Fruit fly (Drosophila melanogaster): Measurements from ENCODE around the gene Jasper.
A peak's percentile ranks its signal among the peaks of the same experiment; 100 is the strongest.

The Jasper gene

dm6 chr3R:30004648-30005047, 47.7 kb upstream of the Jasper start, which contains the start of the genes Nlp and Nph (continued):
- TF ChIP-seq dmrt99B (tag; optimal IDR thresholded peaks at IDR 0.05) (no peak), Dip3 (GFP tag; optimal IDR thresholded peaks at IDR 0.05) (peak; percentile 15), cad (GFP tag; optimal IDR thresholded peaks at IDR 0.05) (no peak), CG12769 (tag; optimal IDR thresholded peaks at IDR 0.05) (no peak), CG10565 (GFP tag; optimal IDR thresholded peaks at IDR 0.05) (no peak), CG10431 (GFP tag; optimal IDR thresholded peaks at IDR 0.05) (no peak), CG9797 (GFP tag; optimal IDR thresholded peaks at IDR 0.05) (peak; percentile 61), dan (GFP tag; IDR thresholded peaks at IDR 0.05) (no peak), Opbp (GFP tag; IDR thresholded peaks at IDR 0.05; ENCODE audit: partially characterized antibody) (peak; percentile 76), CG18599 (GFP tag; optimal IDR thresholded peaks at IDR 0.05) (no peak), unpg (GFP tag; optimal IDR thresholded peaks at IDR 0.05) (peak; percentile 16), CG13287 (GFP tag; IDR thresholded peaks at IDR 0.05; ENCODE audit: partially characterized antibody) (peak; percentile 95), Hr78 (GFP tag; optimal IDR thresholded peaks at IDR 0.05) (no peak), Med (GFP tag) (peak; percentile 89), Dll (GFP tag; IDR thresholded peaks at IDR 0.05; ENCODE audit: partially characterized antibody) (peak; percentile 96), Lim3 (GFP tag; IDR thresholded peaks at IDR 0.05) (no peak), sim (GFP tag; IDR thresholded peaks at IDR 0.05) (no peak), Oli (tag; optimal IDR thresholded peaks at IDR 0.05) (no peak), Spps (tag; optimal IDR thresholded peaks at IDR 0.05) (peak; percentile 7), CG11504 (tag; optimal IDR thresholded peaks at IDR 0.05) (no peak), sisA (GFP tag; IDR thresholded peaks at IDR 0.05) (no peak), ems (GFP tag; optimal IDR thresholded peaks at IDR 0.05) (peak; percentile 3), CG18476 (GFP tag; optimal IDR thresholded peaks at IDR 0.05) (peak; percentile 32), hkb (optimal IDR thresholded peaks at IDR 0.05) (no peak), hkb (GFP tag; IDR thresholded peaks at IDR 0.05) (peak; percentile 48; the same call in 1 of the 2 replicates), pzg (GFP tag; optimal IDR thresholded peaks at IDR 0.05) (peak; percentile 77), az2 (GFP tag; optimal IDR thresholded peaks at IDR 0.05) (no peak), ewg (GFP tag; optimal IDR thresholded peaks at IDR 0.05) (no peak), otp (GFP tag; IDR thresholded peaks at IDR 0.05) (no peak), CG12391 (tag; optimal IDR thresholded peaks at IDR 0.05) (peak; percentile 42), Dref (GFP tag; IDR thresholded peaks at IDR 0.05) (peak; percentile 71), CG31441 (GFP tag; IDR thresholded peaks at IDR 0.05) (no peak), gsb (GFP tag; IDR thresholded peaks at IDR 0.05) (no peak), wdn (GFP tag; IDR thresholded peaks at IDR 0.05) (no peak), CG8478 (optimal IDR thresholded peaks at IDR 0.05) (no peak), CG4707 (GFP tag; optimal IDR thresholded peaks at IDR 0.05) (no peak), CG32767 (GFP tag; IDR thresholded peaks at IDR 0.05) (no peak), Dbx (GFP tag; IDR thresholded peaks at IDR 0.05) (0 out of 3 replicates have a peak, but pooled peaks have one; percentile 36), so (GFP tag; IDR thresholded peaks at IDR 0.05) (no peak), ci (GFP tag; IDR thresholded peaks at IDR 0.05) (no peak), Fer2 (tag; optimal IDR thresholded peaks at IDR 0.05) (no peak), yki (optimal IDR thresholded peaks at IDR 0.05) (no peak), wor (GFP tag; IDR thresholded peaks at IDR 0.05) (no peak), CG7839 (tag; optimal IDR thresholded peaks at IDR 0.05) (no peak), CG8281 (tag; optimal IDR thresholded peaks at IDR 0.05) (no peak), CG12071 (GFP tag; optimal IDR thresholded peaks at IDR 0.05) (no peak), CG13296 (GFP tag; optimal IDR thresholded peaks at IDR 0.05) (no peak), Meics (GFP tag; optimal IDR thresholded peaks at IDR 0.05) (peak; percentile 74), E2f2 (GFP tag; IDR thresholded peaks at IDR 0.05) (peak; percentile 45), CG1602 (GFP tag; optimal IDR thresholded peaks at IDR 0.05) (no peak), CG17385 (GFP tag; optimal IDR thresholded peaks at IDR 0.05) (peak; percentile 5), hth (optimal IDR thresholded peaks at IDR 0.05) (no peak), NfI (GFP tag; optimal IDR thresholded peaks at IDR 0.05) (no peak)
